Fruit fly (Drosophila melanogaster) whole organism, adult: Measurements from ENCODE around the gene Hmx.

Source experiments
- CG14711 ChIP-seq: fragments of 200-800 bp; sonication (Bioruptor generic); optimal IDR thresholded peaks from 2 replicates; lab custom pipeline; 2018; ENCODE audit warnings: missing biosample characterization, mild to moderate bottlenecking, missing genetic modification characterization, moderate library complexity
- CG1620 ChIP-seq: fragments of 200-800 bp; sonication (Bioruptor generic); optimal IDR thresholded peaks from 2 replicates; lab custom pipeline; 2016; ENCODE audit warnings: missing biosample characterization, missing genetic modification characterization
- CG5204 ChIP-seq: fragments of 200-800 bp; sonication (Bioruptor generic); optimal IDR thresholded peaks from 2 replicates; lab custom pipeline; 2016; ENCODE audit warnings: missing biosample characterization, missing genetic modification characterization
- Clk ChIP-seq: fragments of 200-800 bp; sonication (Bioruptor generic); optimal IDR thresholded peaks from 2 replicates; lab custom pipeline; 2017; ENCODE audit warnings: missing biosample characterization, missing genetic modification characterization
- Hr96 ChIP-seq: fragments of 200-800 bp; sonication (Bioruptor generic); optimal IDR thresholded peaks from 2 replicates; lab custom pipeline; 2016; ENCODE audit warnings: missing biosample characterization, missing genetic modification characterization
- bab1 ChIP-seq: fragments of 200-800 bp; sonication (Bioruptor generic); optimal IDR thresholded peaks from 3 replicates; lab custom pipeline; 2019; ENCODE audit warnings: missing biosample characterization, mild to moderate bottlenecking, missing genetic modification characterization, moderate library complexity
- cic ChIP-seq: fragments of 200-800 bp; sonication (Bioruptor generic); optimal IDR thresholded peaks from 2 replicates; lab custom pipeline; 2017; ENCODE audit warnings: missing biosample characterization, mild to moderate bottlenecking, missing genetic modification characterization, moderate library complexity
- cnc ChIP-seq, 2 experiments: fragments of >200 bp; optimal IDR thresholded peaks; 2 replicates each; lab custom pipeline; 2017
- tj ChIP-seq: fragments of 200-800 bp; sonication (Bioruptor generic); optimal IDR thresholded peaks from 3 replicates; lab custom pipeline; 2017; ENCODE audit warnings: missing biosample characterization, mild to moderate bottlenecking, missing genetic modification characterization, moderate library complexity

DNA sequence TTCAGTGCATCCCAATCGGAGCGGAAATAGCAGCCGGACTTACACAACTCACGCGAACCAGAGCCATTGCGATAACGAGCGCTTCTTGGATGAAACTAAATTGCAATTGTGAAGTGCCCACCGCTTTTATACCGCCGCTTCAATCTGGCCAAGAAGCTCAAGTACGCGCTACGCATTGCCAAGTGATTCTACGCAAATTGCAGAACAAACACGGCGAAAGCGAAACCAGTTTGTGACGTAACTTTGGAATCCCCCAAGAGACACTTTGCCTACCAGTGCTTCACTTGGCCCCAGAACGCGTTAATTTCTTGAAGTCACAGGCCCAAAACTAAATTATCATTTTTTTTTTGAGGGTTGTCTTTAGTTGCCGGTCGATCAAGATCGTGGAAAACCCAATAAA is 52.7 kb downstream of the Hmx start, which contains the start of gene Edg91:
- no peak for TF ChIP-seq bab1 (GFP tag; lab: Kevin White, UChicago)
- TF ChIP-seq Clk (GFP tag; lab: Kevin White, UChicago), result no peak
- no peak for TF ChIP-seq CG14711 (tag; lab: Kevin White, UChicago)
- no peak for TF ChIP-seq tj (GFP tag; lab: Kevin White, UChicago)
- no peak for TF ChIP-seq cnc (optimal IDR thresholded peaks at IDR 0.05; lab: Kevin White, UChicago)
- TF ChIP-seq cic (GFP tag; lab: Kevin White, UChicago), result no peak
- TF ChIP-seq CG1620, result no peak
- no peak for TF ChIP-seq Hr96 (GFP tag; lab: Kevin White, UChicago)
- no peak for TF ChIP-seq CG5204 (GFP tag; lab: Kevin White, UChicago)
